Fruit fly (Drosophila melanogaster) whole organism, embryonic: ENCODE data around the gene CG14232.

Experiments used
- Aef1 ChIP-seq: fragments of 200-800 bp; sonication (Bioruptor generic); IDR thresholded peaks from 3 replicates; pipeline ENCODE4 v1.3.6; 2022; ENCODE audit warnings: missing biosample characterization, missing genetic modification characterization
- CG11247 ChIP-seq: fragments of 200-800 bp; sonication (Bioruptor generic); IDR thresholded peaks from 2 replicates; pipeline ENCODE4 v1.3.6; 2022; ENCODE audit warnings: missing biosample characterization, missing genetic modification characterization
- CG1233 ChIP-seq: fragments of 200-800 bp; sonication (Bioruptor generic); optimal IDR thresholded peaks from 4 replicates; lab custom pipeline; 2018; ENCODE audit warnings: missing biosample characterization, mild to moderate bottlenecking, missing genetic modification characterization
- CG13123 ChIP-seq: fragments of 200-800 bp; sonication (Bioruptor generic); optimal IDR thresholded peaks from 2 replicates; lab custom pipeline; 2016; ENCODE audit warnings: missing biosample characterization, missing genetic modification characterization
- CG13287 ChIP-seq: fragments of 200-800 bp; sonication (Bioruptor generic); IDR thresholded peaks from 2 replicates; pipeline ENCODE4 v1.3.6; 2022; ENCODE audit warnings: missing biosample characterization, missing genetic modification characterization; ENCODE audit not compliant: partially characterized antibody
- CG13775 ChIP-seq: fragments of 200-800 bp; sonication (Bioruptor generic); optimal IDR thresholded peaks from 3 replicates; lab custom pipeline; 2017; ENCODE audit warnings: missing biosample characterization, mild to moderate bottlenecking, missing genetic modification characterization
- CG17802 ChIP-seq: fragments of 200-800 bp; sonication (Bioruptor generic); optimal IDR thresholded peaks from 2 replicates; lab custom pipeline; 2018; ENCODE audit warnings: missing biosample characterization, mild to moderate bottlenecking, missing genetic modification characterization, moderate library complexity
- CG17912 ChIP-seq: fragments of 200-800 bp; sonication (Bioruptor generic); optimal IDR thresholded peaks from 2 replicates; lab custom pipeline; 2018; ENCODE audit warnings: missing biosample characterization, mild to moderate bottlenecking, missing genetic modification characterization
- CG2889 ChIP-seq: fragments of 200-800 bp; sonication (Bioruptor generic); IDR thresholded peaks from 3 replicates; pipeline ENCODE4 v1.3.6; 2022; ENCODE audit warnings: missing biosample characterization, missing genetic modification characterization
- CG33557 ChIP-seq: fragments of 200-800 bp; sonication (Bioruptor generic); optimal IDR thresholded peaks from 2 replicates; lab custom pipeline; 2019; ENCODE audit warnings: missing biosample characterization, mild to moderate bottlenecking, missing genetic modification characterization, moderate library complexity
- CG3407 ChIP-seq: fragments of 200-800 bp; sonication (Bioruptor generic); optimal IDR thresholded peaks from 2 replicates; lab custom pipeline; 2018; ENCODE audit warnings: missing biosample characterization, mild to moderate bottlenecking, missing genetic modification characterization
- CG43689 ChIP-seq: fragments of 200-800 bp; sonication (Bioruptor generic); IDR thresholded peaks from 2 replicates; pipeline ENCODE4 v1.3.6; 2022; ENCODE audit warnings: missing biosample characterization, missing genetic modification characterization
- CG4404 ChIP-seq: fragments of 200-800 bp; sonication (Bioruptor generic); IDR thresholded peaks from 2 replicates; pipeline ENCODE4 v1.3.6; 2022; ENCODE audit warnings: missing biosample characterization, missing genetic modification characterization
- CG4617 ChIP-seq: fragments of 200-800 bp; sonication (Bioruptor generic); optimal IDR thresholded peaks from 3 replicates; lab custom pipeline; 2016; ENCODE audit warnings: missing biosample characterization, missing genetic modification characterization, borderline replicate concordance
- CG4707 ChIP-seq: fragments of 200-800 bp; sonication (Bioruptor generic); optimal IDR thresholded peaks from 2 replicates; lab custom pipeline; 2018; ENCODE audit warnings: missing biosample characterization, mild to moderate bottlenecking, missing genetic modification characterization, moderate library complexity
- CG6683 ChIP-seq: fragments of 200-800 bp; sonication (Bioruptor generic); optimal IDR thresholded peaks from 2 replicates; lab custom pipeline; 2017; ENCODE audit warnings: missing biosample characterization, mild to moderate bottlenecking, missing genetic modification characterization, missing genetic modification reagents
- CG6765 ChIP-seq: fragments of 200-800 bp; sonication (Bioruptor generic); optimal IDR thresholded peaks from 3 replicates; lab custom pipeline; 2017; ENCODE audit warnings: missing biosample characterization, mild to moderate bottlenecking, missing genetic modification characterization
- CG7745 ChIP-seq: fragments of 200-800 bp; sonication (Bioruptor generic); optimal IDR thresholded peaks from 2 replicates; lab custom pipeline; 2018; ENCODE audit warnings: missing biosample characterization, mild to moderate bottlenecking, missing genetic modification characterization, moderate library complexity
- CG8388 ChIP-seq: fragments of 200-800 bp; sonication (Bioruptor generic); optimal IDR thresholded peaks from 2 replicates; lab custom pipeline; 2019; ENCODE audit warnings: missing biosample characterization, mild to moderate bottlenecking, missing genetic modification characterization, moderate library complexity
- CG8924 ChIP-seq: fragments of 200-800 bp; optimal IDR thresholded peaks from 3 replicates; lab custom pipeline; 2019; ENCODE audit warnings: missing biosample characterization, mild to moderate bottlenecking, missing genetic modification characterization, moderate library complexity
- CG9437 ChIP-seq: fragments of 200-800 bp; sonication (Bioruptor generic); optimal IDR thresholded peaks from 2 replicates; lab custom pipeline; 2018; ENCODE audit warnings: missing biosample characterization, mild to moderate bottlenecking, missing genetic modification characterization
- CG9727 ChIP-seq: fragments of 200-800 bp; sonication (Bioruptor generic); optimal IDR thresholded peaks from 3 replicates; lab custom pipeline; 2017; ENCODE audit warnings: missing biosample characterization, mild to moderate bottlenecking, missing genetic modification characterization
- Camta ChIP-seq: fragments of 200-800 bp; sonication (Bioruptor generic); optimal IDR thresholded peaks from 2 replicates; lab custom pipeline; 2016; ENCODE audit warnings: missing biosample characterization, missing genetic modification characterization
- CkIIα-i1 ChIP-seq: fragments of 200-800 bp; sonication (Bioruptor generic); IDR thresholded peaks from 2 replicates; pipeline ENCODE4 v1.3.6; 2022; ENCODE audit warnings: missing biosample characterization, missing genetic modification characterization
- H15 ChIP-seq: fragments of 200-800 bp; sonication (Bioruptor generic); IDR thresholded peaks from 3 replicates; pipeline ENCODE4 v1.3.6; 2022; ENCODE audit warnings: missing biosample characterization, missing genetic modification characterization
- H2.0 ChIP-seq: fragments of 200-800 bp; sonication (Bioruptor generic); IDR thresholded peaks from 2 replicates; pipeline ENCODE4 v1.3.6; 2022; ENCODE audit warnings: missing biosample characterization, missing genetic modification characterization
- HLHmδ ChIP-seq: fragments of 200-800 bp; sonication (Bioruptor generic); optimal IDR thresholded peaks from 2 replicates; lab custom pipeline; 2018; ENCODE audit warnings: missing biosample characterization, mild to moderate bottlenecking, missing genetic modification characterization, moderate library complexity
- Hsf ChIP-seq: fragments of 200-800 bp; sonication (Bioruptor generic); optimal IDR thresholded peaks from 3 replicates; lab custom pipeline; 2016; ENCODE audit warnings: missing biosample characterization, missing genetic modification characterization
- Myb ChIP-seq: fragments of 200-800 bp; sonication (Bioruptor generic); optimal IDR thresholded peaks from 2 replicates; lab custom pipeline; 2016; ENCODE audit warnings: missing biosample characterization, missing genetic modification characterization
- Oli ChIP-seq: fragments of 200-800 bp; sonication (Bioruptor generic); optimal IDR thresholded peaks from 2 replicates; lab custom pipeline; 2018; ENCODE audit warnings: missing biosample characterization, mild to moderate bottlenecking, missing genetic modification characterization, moderate library complexity
- Sox102F ChIP-seq: fragments of 200-800 bp; sonication (Bioruptor generic); optimal IDR thresholded peaks from 2 replicates; lab custom pipeline; 2018; ENCODE audit warnings: missing biosample characterization, mild to moderate bottlenecking, missing genetic modification characterization, moderate library complexity
- Trl ChIP-seq, 3 experiments: fragments of >200 bp in 2 of 3; fragments of 200-800 bp in 1 of 3; sonication (Bioruptor generic) in 1 of 3; optimal IDR thresholded peaks; 2 replicates in 1 of 3; 3 replicates in 2 of 3; lab custom pipeline; 2016 to 2017; ENCODE audit warnings: missing biosample characterization in 1 of 3, missing genetic modification characterization in 1 of 3
- bigmax ChIP-seq: fragments of 200-800 bp; sonication (Bioruptor generic); optimal IDR thresholded peaks from 2 replicates; lab custom pipeline; 2018; ENCODE audit warnings: missing biosample characterization, mild to moderate bottlenecking, missing genetic modification characterization
- chn ChIP-seq: fragments of 200-800 bp; sonication (Bioruptor generic); optimal IDR thresholded peaks from 2 replicates; lab custom pipeline; 2016; ENCODE audit warnings: missing biosample characterization, missing genetic modification characterization
- dpn ChIP-seq, 2 experiments: fragments of 200-800 bp; sonication (Bioruptor generic); optimal IDR thresholded peaks; 3 replicates each; lab custom pipeline; 2016; ENCODE audit warnings: missing biosample characterization in 2 of 2, missing genetic modification characterization in 2 of 2
- gce ChIP-seq: fragments of 200-800 bp; sonication (Bioruptor generic); IDR thresholded peaks from 3 replicates; pipeline ENCODE4 v1.3.6; 2022; ENCODE audit warnings: missing biosample characterization, missing genetic modification characterization
- insv ChIP-seq, 2 experiments: fragments of 200-800 bp; sonication (Bioruptor generic); optimal IDR thresholded peaks; 3 replicates each; lab custom pipeline; 2016 to 2018; ENCODE audit warnings: missing biosample characterization in 2 of 2, missing genetic modification characterization in 2 of 2
- jumu ChIP-seq: fragments of 200-800 bp; sonication (Bioruptor generic); optimal IDR thresholded peaks from 3 replicates; lab custom pipeline; 2016; ENCODE audit warnings: missing biosample characterization, missing genetic modification characterization
- klu ChIP-seq: fragments of 200-800 bp; sonication (Bioruptor generic); IDR thresholded peaks from 2 replicates; pipeline ENCODE4 v1.3.6; 2022; ENCODE audit warnings: missing biosample characterization, missing genetic modification characterization
- knrl ChIP-seq: fragments of 200-800 bp; sonication (Bioruptor generic); IDR thresholded peaks from 3 replicates; pipeline ENCODE4 v1.3.6; 2022; ENCODE audit warnings: missing biosample characterization, missing genetic modification characterization; ENCODE audit not compliant: partially characterized antibody
- lilli ChIP-seq: fragments of 200-800 bp; sonication (Bioruptor generic); optimal IDR thresholded peaks from 3 replicates; lab custom pipeline; 2016; ENCODE audit warnings: missing biosample characterization, missing genetic modification characterization
- luna ChIP-seq: fragments of 200-800 bp; sonication (Bioruptor generic); optimal IDR thresholded peaks from 2 replicates; lab custom pipeline; 2016; ENCODE audit warnings: missing biosample characterization, missing genetic modification characterization
- otp ChIP-seq: fragments of 200-800 bp; sonication (Bioruptor generic); IDR thresholded peaks from 3 replicates; pipeline ENCODE4, ENCODE4 v1.3.6; 2022; ENCODE audit warnings: missing biosample characterization, missing genetic modification characterization
- peb ChIP-seq: fragments of 200-800 bp; sonication (Bioruptor generic); IDR thresholded peaks from 2 replicates; pipeline ENCODE4 v1.3.6; 2022; ENCODE audit warnings: missing biosample characterization, missing genetic modification characterization
- sna ChIP-seq: fragments of 200-800 bp; sonication (Bioruptor generic); IDR thresholded peaks from 2 replicates; pipeline ENCODE4 v1.3.6; 2022; ENCODE audit warnings: missing biosample characterization, missing genetic modification characterization; ENCODE audit not compliant: partially characterized antibody
- tap ChIP-seq: fragments of 200-800 bp; optimal IDR thresholded peaks from 3 replicates; lab custom pipeline; 2019; ENCODE audit warnings: missing biosample characterization, mild to moderate bottlenecking, missing genetic modification characterization, moderate library complexity
- tin ChIP-seq: fragments of 200-800 bp; sonication (Bioruptor generic); optimal IDR thresholded peaks from 3 replicates; lab custom pipeline; 2016; ENCODE audit warnings: missing biosample characterization, missing genetic modification characterization
- trh ChIP-seq: fragments of 200-800 bp; sonication (Bioruptor generic); optimal IDR thresholded peaks from 2 replicates; lab custom pipeline; 2016; ENCODE audit warnings: missing biosample characterization, missing genetic modification characterization
- vfl ChIP-seq: fragments of 200-800 bp; sonication (Bioruptor generic); optimal IDR thresholded peaks from 2 replicates; lab custom pipeline; 2016; ENCODE audit warnings: missing biosample characterization, missing genetic modification characterization
- z ChIP-seq: fragments of 200-800 bp; sonication (Bioruptor generic); IDR thresholded peaks from 3 replicates; pipeline ENCODE4 v1.3.6; 2022; ENCODE audit warnings: missing biosample characterization, missing genetic modification characterization

CG14232 gene

dm6 chrX:19663196-19663858 is 40.7 kb downstream of the CG14232 start (continued):
- TF ChIP-seq luna (GFP tag; lab: Kevin White, UChicago) (no peak), Camta (GFP tag; lab: Kevin White, UChicago) (peak; percentile 49), gce (no peak), CG9437 (peak; percentile 76), sna (GFP tag; lab: Robert Waterston, UW) (no peak), CG6765 (GFP tag; lab: Kevin White, UChicago) (peak; percentile 42), insv (GFP tag; optimal IDR thresholded peaks at IDR 0.05; lab: Kevin White, UChicago) (no peak), CG33557 (peak; percentile 57), CG17802 (tag; lab: Kevin White, UChicago) (no peak), CG13287 (no peak), bigmax (GFP tag; lab: Kevin White, UChicago) (no peak), chn (GFP tag; lab: Kevin White, UChicago) (no peak), Sox102F (GFP tag; lab: Kevin White, UChicago) (no peak), Hsf (GFP tag; lab: Kevin White, UChicago) (peak; percentile 34), CG2889 (GFP tag; lab: Robert Waterston, UW) (no peak), CG3407 (GFP tag; lab: Kevin White, UChicago) (no peak), H2.0 (no peak), Myb (GFP tag; lab: Kevin White, UChicago) (no peak), vfl (GFP tag; lab: Kevin White, UChicago) (no peak), Aef1 (GFP tag; lab: Robert Waterston, UW) (no peak), CG8924 (tag; lab: Kevin White, UChicago) (peak; percentile 69), otp (GFP tag; lab: Robert Waterston, UW) (no peak), z (GFP tag; lab: Robert Waterston, UW) (no peak), knrl (no peak), CG1233 (peak; percentile 57), Trl (optimal IDR thresholded peaks at IDR 0.05; lab: Kevin White, UChicago) (peak in 1 of 2 experiments; percentile 43), Trl (GFP tag; optimal IDR thresholded peaks at IDR 0.05; lab: Kevin White, UChicago) (no peak), tin (GFP tag; lab: Kevin White, UChicago) (no peak), CG8388 (peak; percentile 39), Oli (tag; lab: Kevin White, UChicago) (peak; percentile 65), trh (no peak), CG4707 (GFP tag; lab: Kevin White, UChicago) (peak; percentile 44), CG4617 (GFP tag; lab: Kevin White, UChicago) (no peak), HLHmδ (GFP tag; lab: Kevin White, UChicago) (no peak), CG9727 (GFP tag; lab: Kevin White, UChicago) (peak; percentile 78), CG7745 (no peak), CG11247 (no peak; the same call in 1 of the 2 replicates), H15 (GFP tag; lab: Robert Waterston, UW) (no peak), CG17912 (GFP tag; lab: Kevin White, UChicago) (no peak), dpn (GFP tag; optimal IDR thresholded peaks at IDR 0.05; lab: Kevin White, UChicago) (peak; percentile 14 to 38), tap (tag; lab: Kevin White, UChicago) (no peak), CG43689 (GFP tag; lab: Robert Waterston, UW) (no peak), CG13775 (GFP tag; lab: Kevin White, UChicago) (peak; percentile 67), peb (GFP tag; lab: Robert Waterston, UW) (no peak), jumu (GFP tag; lab: Kevin White, UChicago) (no peak), CG4404 (GFP tag; lab: Robert Waterston, UW) (0 out of 2 replicates have a peak, but pooled peaks have one; percentile 26), klu (GFP tag; lab: Robert Waterston, UW) (no peak), CG13123 (GFP tag; lab: Kevin White, UChicago) (no peak), lilli (GFP tag; lab: Kevin White, UChicago) (peak; percentile 51), CG6683 (GFP tag; lab: Kevin White, UChicago) (no peak), CkIIα-i1 (GFP tag; lab: Robert Waterston, UW) (no peak)
